Fruit fly (Drosophila melanogaster) whole organism, wandering third instar larva: ENCODE data around the gene CG33003.
A peak's percentile ranks its signal among the peaks of the same experiment; 100 is the strongest.

Experiments used
- CrebA ChIP-seq: fragments of 200-800 bp; sonication (Bioruptor generic); optimal IDR thresholded peaks from 2 replicates; lab custom pipeline; 2016; ENCODE audit warnings: missing biosample characterization, mild to moderate bottlenecking, missing genetic modification characterization, borderline replicate concordance
- Dfd ChIP-seq: fragments of >200 bp; optimal IDR thresholded peaks from 2 replicates; lab custom pipeline; 2017; ENCODE audit warnings: missing biosample characterization, missing genetic modification characterization
- Dif ChIP-seq: fragments of 200-275, 200-300 bp; sonication (Bioruptor generic); optimal IDR thresholded peaks from 2 replicates; lab custom pipeline; 2018; ENCODE audit warnings: missing biosample characterization, missing genetic modification characterization; ENCODE audit not compliant: partially characterized antibody
- GATAd ChIP-seq: sonication (Bioruptor generic); optimal IDR thresholded peaks from 2 replicates; lab custom pipeline; 2016; ENCODE audit warnings: missing biosample characterization, missing genetic modification characterization
- HLH106 ChIP-seq: fragments of 200-800 bp; optimal IDR thresholded peaks from 3 replicates; lab custom pipeline; 2019; ENCODE audit warnings: missing biosample characterization, mild to moderate bottlenecking, missing genetic modification characterization, moderate library complexity
- Hr78 ChIP-seq: fragments of >200 bp; optimal IDR thresholded peaks from 2 replicates; lab custom pipeline; 2017; ENCODE audit warnings: missing biosample characterization, missing genetic modification characterization
- Hr83 ChIP-seq: fragments of 200-300 bp; sonication (Bioruptor generic); optimal IDR thresholded peaks from 2 replicates; lab custom pipeline; 2016; ENCODE audit warnings: missing biosample characterization, mild to moderate bottlenecking, missing genetic modification characterization, moderate library complexity; ENCODE audit not compliant: poor library complexity, severe bottlenecking
- Jra ChIP-seq: sonication (Bioruptor generic); optimal IDR thresholded peaks from 2 replicates; lab custom pipeline; 2016; ENCODE audit warnings: missing biosample characterization, missing genetic modification characterization
- Mio ChIP-seq: sonication (Bioruptor generic); optimal IDR thresholded peaks from 2 replicates; lab custom pipeline; 2016; ENCODE audit warnings: missing biosample characterization, missing genetic modification characterization
- Myc ChIP-seq: fragments of >200 bp; optimal IDR thresholded peaks from 2 replicates; lab custom pipeline; 2017
- N ChIP-seq: fragments of >200 bp; optimal IDR thresholded peaks from 2 replicates; lab custom pipeline; 2018; ENCODE audit warnings: missing biosample characterization, missing external identifiers, missing genetic modification characterization
- Rel ChIP-seq, 2 experiments: fragments of 200-800 bp; sonication (Bioruptor generic) in 1 of 2; optimal IDR thresholded peaks; 2 replicates in 1 of 2; 3 replicates in 1 of 2; lab custom pipeline; 2016 to 2019; ENCODE audit warnings: mild to moderate bottlenecking in 2 of 2, missing biosample characterization in 2 of 2, missing genetic modification characterization in 2 of 2, moderate library complexity in 1 of 2
- Sp1 ChIP-seq: fragments of 200-800 bp; sonication (Bioruptor generic); optimal IDR thresholded peaks from 3 replicates; lab custom pipeline; 2019; ENCODE audit warnings: missing biosample characterization, mild to moderate bottlenecking, missing genetic modification characterization, moderate library complexity
- br ChIP-seq: fragments of 200-800 bp; sonication (Bioruptor generic); optimal IDR thresholded peaks from 2 replicates; lab custom pipeline; 2016; ENCODE audit warnings: missing biosample characterization, missing genetic modification characterization
- brk ChIP-seq: fragments of 200-800 bp; sonication (Bioruptor generic); optimal IDR thresholded peaks from 2 replicates; lab custom pipeline; 2016; ENCODE audit warnings: missing biosample characterization, mild to moderate bottlenecking, missing genetic modification characterization
- dl ChIP-seq, 2 experiments: fragments of 175-275, 200-275 bp in 1 of 2; fragments of 200-275 bp in 1 of 2; sonication (Bioruptor generic); optimal IDR thresholded peaks; lab custom pipeline; 2018; ENCODE audit warnings: mild to moderate bottlenecking in 2 of 2, missing biosample characterization in 2 of 2, missing genetic modification characterization in 2 of 2, moderate library complexity in 2 of 2; ENCODE audit not compliant: partially characterized antibody in 2 of 2, insufficient read depth in 1 of 2
- dmrt93B ChIP-seq: fragments of 200-800 bp; sonication (Bioruptor generic); optimal IDR thresholded peaks from 2 replicates; lab custom pipeline; 2018; ENCODE audit warnings: missing biosample characterization, mild to moderate bottlenecking, missing genetic modification characterization
- ey ChIP-seq: fragments of 200-800 bp; sonication (Bioruptor generic); optimal IDR thresholded peaks from 2 replicates; lab custom pipeline; 2016; ENCODE audit warnings: missing biosample characterization, missing genetic modification characterization
- foxo ChIP-seq, 2 experiments: fragments of 200-800 bp; sonication (Bioruptor generic); optimal IDR thresholded peaks; 2 replicates in 1 of 2; 3 replicates in 1 of 2; lab custom pipeline; 2016 to 2017; ENCODE audit warnings: missing biosample characterization in 2 of 2, missing genetic modification characterization in 2 of 2
- fru ChIP-seq: fragments of 200-800 bp; sonication (Bioruptor generic); optimal IDR thresholded peaks from 3 replicates; lab custom pipeline; 2016; ENCODE audit warnings: missing biosample characterization, mild to moderate bottlenecking, missing genetic modification characterization
- h ChIP-seq: fragments of 200-800 bp; sonication (Bioruptor generic); optimal IDR thresholded peaks from 3 replicates; lab custom pipeline; 2016; ENCODE audit warnings: missing biosample characterization, mild to moderate bottlenecking, missing genetic modification characterization
- jim ChIP-seq: fragments of 175-275, 200-325 bp; sonication (Bioruptor generic); optimal IDR thresholded peaks from 2 replicates; lab custom pipeline; 2016; ENCODE audit warnings: missing biosample characterization, mild to moderate bottlenecking, missing genetic modification characterization
- lola ChIP-seq: fragments of >200 bp; optimal IDR thresholded peaks from 2 replicates; lab custom pipeline; 2017; ENCODE audit warnings: missing biosample characterization, missing genetic modification characterization
- psq ChIP-seq: fragments of 200-800 bp; sonication (Bioruptor generic); optimal IDR thresholded peaks from 3 replicates; lab custom pipeline; 2017; ENCODE audit warnings: missing biosample characterization, mild to moderate bottlenecking, missing genetic modification characterization, moderate library complexity
- sage ChIP-seq: fragments of 200-800 bp; sonication (Bioruptor generic); optimal IDR thresholded peaks from 2 replicates; lab custom pipeline; 2016; ENCODE audit warnings: missing biosample characterization, mild to moderate bottlenecking, missing genetic modification characterization
- sv ChIP-seq: fragments of 200-800 bp; sonication (Bioruptor generic); optimal IDR thresholded peaks from 3 replicates; lab custom pipeline; 2016; ENCODE audit warnings: missing biosample characterization, missing genetic modification characterization
- tai ChIP-seq: sonication (Bioruptor generic); optimal IDR thresholded peaks from 2 replicates; lab custom pipeline; 2016; ENCODE audit warnings: missing biosample characterization, missing genetic modification characterization
- usp ChIP-seq: fragments of >200 bp; optimal IDR thresholded peaks from 2 replicates; lab custom pipeline; 2017; ENCODE audit warnings: missing biosample characterization, missing genetic modification characterization
- woc ChIP-seq: sonication (Bioruptor generic); optimal IDR thresholded peaks from 2 replicates; lab custom pipeline; 2016; ENCODE audit warnings: missing biosample characterization, mild to moderate bottlenecking, missing genetic modification characterization

Gene CG33003

DNA sequence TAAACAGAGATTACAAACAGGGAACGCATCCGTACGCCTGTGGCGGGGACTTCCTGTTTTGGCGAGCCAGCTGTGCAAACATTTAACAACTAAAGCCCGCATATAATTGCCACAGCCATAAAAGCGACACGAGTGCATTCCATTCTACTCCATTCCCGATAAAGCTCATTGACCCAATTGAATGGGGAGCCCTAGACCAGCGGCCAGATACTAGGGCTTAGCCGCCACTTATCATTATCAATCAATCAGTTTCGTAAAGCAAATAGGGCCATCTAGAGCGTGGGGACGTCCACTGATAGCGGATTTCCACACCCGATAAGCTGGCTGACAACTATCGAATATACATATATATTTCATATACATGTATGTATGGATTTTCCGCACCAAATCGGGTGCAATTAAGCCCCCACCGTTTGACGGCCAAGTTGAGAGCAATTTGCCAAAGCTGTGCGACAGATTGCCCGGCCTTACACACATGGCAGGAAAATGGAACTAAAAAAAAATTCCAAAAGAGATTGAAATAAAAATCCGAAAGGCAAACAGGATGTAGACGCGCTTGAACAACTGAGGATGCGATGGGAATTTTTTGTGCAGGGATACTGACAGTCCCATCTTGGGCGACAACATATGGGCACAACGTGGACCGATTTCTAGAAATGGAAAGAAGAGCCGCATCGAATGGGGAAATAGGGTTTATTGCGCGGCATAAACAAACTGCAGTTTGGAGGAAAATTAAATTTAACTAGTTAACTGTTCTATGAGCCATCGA is 27.8 kb upstream of the CG33003 start:
- TF ChIP-seq HLH106 = no peak
- TF ChIP-seq Sp1 (GFP tag; lab: Kevin White, UChicago) = no peak
- no peak for TF ChIP-seq lola (GFP tag; lab: Kevin White, UChicago)
- TF ChIP-seq Hr78 (GFP tag; lab: Kevin White, UChicago) = no peak
- no peak for TF ChIP-seq h (GFP tag; lab: Kevin White, UChicago)
- no peak for TF ChIP-seq psq
- no peak for TF ChIP-seq dl (GFP tag; optimal IDR thresholded peaks at IDR 0.05; lab: Kevin White, UChicago; ENCODE audit: insufficient read depth in 1 of 2, partially characterized antibody in 2 of 2)
- no peak for TF ChIP-seq fru (GFP tag; lab: Kevin White, UChicago)
- no peak for TF ChIP-seq Myc
- no peak for TF ChIP-seq N (GFP tag; lab: Kevin White, UChicago)
- TF ChIP-seq Dfd (GFP tag; lab: Kevin White, UChicago) = no peak
- no peak for TF ChIP-seq br
- TF ChIP-seq jim = no peak
- no peak for TF ChIP-seq usp
- no peak for TF ChIP-seq Hr83

DNA sequence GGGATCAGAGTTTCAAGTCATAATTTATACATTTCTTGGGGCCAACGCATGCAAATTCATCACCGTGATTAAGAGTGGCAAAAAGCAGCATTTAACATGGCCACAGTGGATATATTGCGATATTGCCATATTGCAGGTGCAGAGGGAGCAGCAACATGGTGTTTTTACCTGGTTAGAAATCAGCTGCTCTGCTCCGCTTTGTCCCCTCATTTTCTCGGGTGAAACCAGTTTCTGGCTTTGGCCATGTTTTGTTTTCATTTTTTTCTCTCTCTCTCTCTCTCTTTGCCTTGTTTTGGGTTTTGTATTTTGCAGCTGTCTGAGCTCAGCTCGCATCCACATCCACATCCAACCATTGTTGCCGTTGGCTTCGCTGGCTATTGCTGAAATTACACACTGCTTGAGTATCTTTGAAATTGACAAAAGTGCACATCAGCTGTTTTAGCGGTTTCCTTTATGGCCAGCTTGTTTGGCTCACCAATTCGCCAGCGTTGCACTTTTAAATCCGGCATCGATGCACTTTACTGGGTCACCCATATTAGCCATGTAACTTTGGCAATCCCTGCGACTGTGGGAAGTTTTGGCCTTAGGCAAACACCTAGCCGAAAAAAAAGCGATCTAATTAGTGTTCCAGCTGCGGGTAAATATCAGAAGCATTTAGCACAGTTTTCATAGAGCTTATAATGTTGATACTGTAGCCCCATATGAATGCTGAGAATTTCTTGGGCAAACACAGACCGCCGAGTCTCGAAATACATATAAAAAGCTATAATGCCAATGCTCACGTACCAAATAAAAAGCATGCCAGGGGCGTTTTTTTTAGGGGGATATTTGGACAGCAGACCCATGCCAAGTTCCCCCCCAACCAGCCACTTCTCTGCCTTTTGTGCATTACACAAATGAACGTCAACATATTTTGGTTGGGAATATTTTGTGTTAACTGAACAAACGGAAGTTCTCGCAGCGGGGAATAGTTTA is 25.4 kb upstream of the CG33003 start:
- TF ChIP-seq HLH106 = no peak
- peak; percentile 18 for TF ChIP-seq psq
- TF ChIP-seq, all 38 proteins: peak for 1

DNA sequence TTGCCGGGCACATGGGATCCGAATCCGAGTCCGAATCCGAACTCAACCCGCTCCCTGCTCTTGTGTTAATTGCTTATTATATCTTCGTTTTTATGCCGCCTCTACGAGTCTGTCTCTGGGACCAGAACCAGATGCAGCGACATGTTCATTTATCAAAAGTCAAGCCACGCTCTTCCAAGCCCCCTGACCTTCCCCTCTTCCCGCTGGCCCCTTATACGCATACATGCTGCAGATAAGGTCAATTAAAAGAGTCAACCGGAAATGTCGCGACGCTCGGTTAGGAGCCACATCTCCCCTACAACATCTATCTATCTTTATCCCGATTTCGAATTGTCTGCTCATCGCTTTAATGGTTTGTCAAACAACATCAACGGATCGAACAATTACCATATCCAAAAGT is 23.0 kb upstream of the CG33003 start:
- TF ChIP-seq sv (GFP tag; lab: Kevin White, UChicago) (no peak), Dfd (GFP tag; lab: Kevin White, UChicago) (no peak), foxo (GFP tag; optimal IDR thresholded peaks at IDR 0.05; lab: Kevin White, UChicago) (no peak), br (no peak), tai (GFP tag; lab: Kevin White, UChicago) (no peak), CrebA (GFP tag; lab: Kevin White, UChicago) (no peak), N (GFP tag; lab: Kevin White, UChicago) (no peak), Mio (no peak), Hr83 (no peak), lola (GFP tag; lab: Kevin White, UChicago) (no peak), Jra (no peak)

DNA sequence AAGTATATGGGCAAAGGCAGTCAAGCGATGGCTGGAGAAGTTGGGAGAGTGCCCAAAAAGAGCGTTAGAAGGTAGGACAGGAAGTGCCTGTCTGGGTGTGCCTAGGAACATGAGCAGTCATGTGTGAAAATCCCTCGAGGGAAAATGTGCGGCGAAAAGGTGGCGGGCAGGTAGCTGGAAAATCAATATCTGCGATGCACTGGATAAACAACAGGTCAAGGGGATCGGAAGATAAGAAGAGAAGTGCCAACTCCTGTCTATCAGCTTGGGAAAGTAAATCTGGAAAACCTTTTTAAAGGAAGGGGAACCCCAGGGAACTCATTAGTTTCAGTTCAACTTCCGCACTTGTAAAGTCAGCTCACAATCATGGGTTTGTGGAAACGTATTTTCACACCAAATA is 22.4 kb upstream of the CG33003 start:
- TF ChIP-seq ey (GFP tag; lab: Kevin White, UChicago) = no peak
- TF ChIP-seq brk (GFP tag; lab: Kevin White, UChicago) = no peak
- no peak for TF ChIP-seq HLH106
- no peak for TF ChIP-seq GATAd (GFP tag; lab: Kevin White, UChicago)
- TF ChIP-seq dmrt93B (GFP tag; lab: Kevin White, UChicago) = no peak
- TF ChIP-seq N (GFP tag; lab: Kevin White, UChicago) = no peak
- no peak for TF ChIP-seq Myc
- no peak for TF ChIP-seq Dif (GFP tag; lab: Kevin White, UChicago)
- no peak for TF ChIP-seq Dfd (GFP tag; lab: Kevin White, UChicago)
- no peak for TF ChIP-seq woc
- TF ChIP-seq Rel (GFP tag; optimal IDR thresholded peaks at IDR 0.05; lab: Kevin White, UChicago) = no peak
- TF ChIP-seq Rel (tag; optimal IDR thresholded peaks at IDR 0.05; lab: Kevin White, UChicago) = no peak
- no peak for TF ChIP-seq Jra
- TF ChIP-seq lola (GFP tag; lab: Kevin White, UChicago) = no peak

DNA sequence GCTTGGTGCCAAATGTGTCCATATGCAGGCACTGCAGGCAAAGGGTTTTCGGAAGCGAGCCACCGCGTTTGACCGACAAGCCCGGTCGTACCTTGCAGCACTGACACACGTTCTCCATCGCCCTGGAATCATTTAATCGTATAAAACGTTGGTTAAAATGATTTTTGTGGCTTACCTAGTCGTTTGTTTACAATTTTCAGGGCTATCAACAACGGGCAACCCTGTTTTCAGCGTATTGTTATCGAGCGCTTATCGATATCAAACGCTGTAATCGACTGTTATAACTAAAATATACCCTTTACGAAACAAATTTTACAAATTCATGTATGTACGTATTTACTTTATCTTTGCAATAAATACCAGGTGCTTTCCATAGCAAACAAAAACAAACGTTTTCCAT is 18.2 kb upstream of the CG33003 start, which contains the start of gene CG17612:
Gene CG17612 (minus strand): TSS at position 214 of the 400 bp plus-strand sequence.
- TF ChIP-seq sage (GFP tag; lab: Kevin White, UChicago) = no peak
